Worm (Caenorhabditis elegans): ENCODE data around the gene cdk-11.2.
A peak's percentile ranks its signal among the peaks of the same experiment; 100 is the strongest.

cdk-11.2 gene

DNA sequence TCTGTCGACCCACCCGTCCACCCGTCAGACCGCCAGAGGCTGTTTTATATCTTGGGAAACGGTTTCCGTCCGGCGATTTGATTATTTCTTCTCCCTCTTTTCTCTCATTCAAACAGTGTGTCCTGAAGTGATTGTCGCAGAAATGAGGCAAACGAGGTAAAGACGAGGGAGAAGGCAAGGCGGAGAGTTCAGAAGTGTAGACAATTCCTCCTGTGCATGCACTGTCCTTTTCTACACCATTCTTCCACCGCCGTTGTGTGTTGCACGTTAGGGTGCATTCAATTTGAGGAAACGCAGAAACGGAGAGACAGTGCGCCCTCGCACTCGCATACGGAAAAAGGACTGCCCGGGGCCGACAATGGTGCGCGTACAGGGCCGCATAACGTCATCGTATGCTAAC lies 23.9 kb downstream of the cdk-11.2 start (continued):
- TF ChIP-seq jun-1 (tag; optimal IDR thresholded peaks at IDR 0.05): no peak
- no peak for TF ChIP-seq gei-8 (GFP tag; optimal IDR thresholded peaks at IDR 0.05)
- TF ChIP-seq F10B5.3 (tag; optimal IDR thresholded peaks at IDR 0.05): no peak
- no peak for TF ChIP-seq daf-16 (GFP tag; optimal IDR thresholded peaks at IDR 0.05)
- TF ChIP-seq daf-16 (tag; optimal IDR thresholded peaks at IDR 0.05): peak; percentile 45
- peak; percentile 45 for TF ChIP-seq mes-2 (tag; optimal IDR thresholded peaks at IDR 0.05; ENCODE audit: poor library complexity, severe bottlenecking)
- TF ChIP-seq aha-1 (tag): peak; percentile 92
- no peak for TF ChIP-seq saeg-2 (GFP tag; IDR thresholded peaks at IDR 0.05)
- peak; percentile 30 for TF ChIP-seq dmd-6 (GFP tag; IDR thresholded peaks at IDR 0.05)
- no peak for TF ChIP-seq nhr-111 (GFP tag; optimal IDR thresholded peaks at IDR 0.05)
- no peak for TF ChIP-seq lir-3 (tag; optimal IDR thresholded peaks at IDR 0.05)
- no peak for TF ChIP-seq ceh-62 (tag; optimal IDR thresholded peaks at IDR 0.05)
- peak; percentile 36 for TF ChIP-seq mep-1 (tag; optimal IDR thresholded peaks at IDR 0.05)
- no peak for TF ChIP-seq ceh-20 (GFP tag; IDR thresholded peaks at IDR 0.05)
- TF ChIP-seq mdt-29 (GFP tag; IDR thresholded peaks at IDR 0.05): no peak
- no peak for TF ChIP-seq dmd-9 (GFP tag; IDR thresholded peaks at IDR 0.05)

DNA sequence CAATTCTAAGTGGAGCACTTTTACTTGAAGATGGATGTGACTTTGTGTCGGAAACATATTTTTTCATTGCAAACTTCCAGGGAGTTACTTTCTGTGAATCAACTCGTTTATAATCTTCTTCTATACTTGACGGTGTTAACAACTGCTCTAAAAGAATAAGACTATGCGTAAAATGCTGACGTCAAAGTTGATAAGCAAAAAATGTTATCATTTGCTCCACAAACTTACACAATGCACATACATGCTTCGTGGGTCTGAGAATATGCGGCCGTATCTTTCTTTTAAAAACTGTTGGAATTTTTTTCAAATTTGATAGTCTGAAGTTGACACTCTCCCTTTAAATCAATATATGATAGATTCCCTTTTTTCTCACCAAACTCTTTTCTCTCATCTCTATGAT lies 24.4 kb downstream of the cdk-11.2 start:
- TF ChIP-seq daf-16 (GFP tag; optimal IDR thresholded peaks at IDR 0.05) (no peak), daf-16 (tag; optimal IDR thresholded peaks at IDR 0.05) (peak; percentile 3), aha-1 (tag) (peak; percentile 52), dve-1 (tag; optimal IDR thresholded peaks at IDR 0.05; ENCODE audit: insufficient read depth) (peak; percentile 34), fos-1 (tag; optimal IDR thresholded peaks at IDR 0.05) (no peak), pqm-1 (tag; optimal IDR thresholded peaks at IDR 0.05) (peak; percentile 59), vab-7 (GFP tag; IDR thresholded peaks at IDR 0.05) (no peak), set-16 (GFP tag; IDR thresholded peaks at IDR 0.05) (no peak)

DNA sequence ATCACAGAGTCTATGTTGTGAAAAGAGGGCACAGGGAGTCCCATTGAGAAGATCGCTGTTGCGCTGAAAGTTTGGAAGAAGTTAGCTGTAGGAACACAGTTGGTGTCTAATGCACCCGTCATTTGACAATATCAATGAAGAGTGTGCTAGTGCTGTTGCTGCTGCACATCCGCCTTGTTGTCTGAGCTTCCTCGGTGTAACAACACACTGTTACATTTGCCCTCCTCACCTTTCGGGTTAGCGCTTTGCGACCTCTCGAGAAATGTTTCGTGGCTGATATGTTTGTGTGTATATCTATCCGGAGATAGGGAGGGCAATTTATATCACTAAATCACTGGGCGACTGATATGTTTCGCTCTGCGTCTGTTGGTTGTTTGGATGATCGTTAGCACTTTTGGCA lies 25.3 kb downstream of the cdk-11.2 start:
- TF ChIP-seq rbr-2 (tag; optimal IDR thresholded peaks at IDR 0.05) (no peak), nhr-11 (tag; optimal IDR thresholded peaks at IDR 0.05) (peak; percentile 65), nhr-25 (tag; optimal IDR thresholded peaks at IDR 0.05; ENCODE audit: borderline replicate concordance, insufficient read depth) (no peak), hmg-1.1 (GFP tag; IDR thresholded peaks at IDR 0.05) (0 out of 2 replicates have a peak, but pooled peaks have one; percentile 40), nhr-28 (tag; optimal IDR thresholded peaks at IDR 0.05) (peak; percentile 41), lsy-2 (tag; optimal IDR thresholded peaks at IDR 0.05) (peak in 1 of 2 experiments; percentile 3), dmd-6 (GFP tag; IDR thresholded peaks at IDR 0.05) (peak; percentile 48), daf-16 (GFP tag; optimal IDR thresholded peaks at IDR 0.05) (peak in 1 of 2 experiments; percentile 93), daf-16 (tag; optimal IDR thresholded peaks at IDR 0.05) (peak; percentile 4), lin-1 (GFP tag; IDR thresholded peaks at IDR 0.05) (no peak), nhr-41 (GFP tag; IDR thresholded peaks at IDR 0.05) (peak; percentile 12; the same call in 1 of the 2 replicates), hlh-11 (tag; optimal IDR thresholded peaks at IDR 0.05) (peak; percentile 72), Y105C5A.15 (GFP tag; IDR thresholded peaks at IDR 0.05) (no peak), hlh-30 (tag; optimal IDR thresholded peaks at IDR 0.05; ENCODE audit: insufficient read depth) (peak; percentile 12), nhr-48 (tag; optimal IDR thresholded peaks at IDR 0.05) (peak; percentile 20)

DNA sequence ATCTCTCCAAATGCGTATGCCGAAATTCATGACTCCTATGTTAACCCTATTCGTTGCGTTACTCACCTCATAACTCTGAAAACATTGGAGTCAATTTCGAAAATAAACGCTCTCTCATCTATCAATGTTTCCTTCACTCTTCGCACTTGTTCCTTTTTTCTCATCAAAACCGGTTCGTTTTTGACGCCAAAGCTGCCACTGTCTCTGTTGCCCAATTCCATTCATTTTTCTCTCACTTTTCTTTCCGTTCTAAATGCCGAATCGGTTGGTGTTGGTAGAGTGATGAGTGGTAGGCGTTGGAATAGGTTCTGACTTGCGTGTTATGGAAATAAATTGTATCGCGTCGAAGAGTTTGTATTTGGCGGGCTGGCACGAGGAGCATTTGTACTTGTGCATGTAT lies 26.2 kb downstream of the cdk-11.2 start:
- TF ChIP-seq hmg-1.1 (GFP tag; IDR thresholded peaks at IDR 0.05) (0 out of 2 replicates have a peak, but pooled peaks have one; percentile 17), daf-16 (GFP tag; optimal IDR thresholded peaks at IDR 0.05) (no peak), daf-16 (tag; optimal IDR thresholded peaks at IDR 0.05) (no peak), ZK546.5 (tag; optimal IDR thresholded peaks at IDR 0.05) (no peak), nhr-111 (GFP tag; optimal IDR thresholded peaks at IDR 0.05) (no peak), pha-4 (GFP tag; IDR thresholded peaks at IDR 0.05) (no peak), pha-4 (tag; optimal IDR thresholded peaks at IDR 0.05) (no peak), unc-62 (GFP tag; optimal IDR thresholded peaks at IDR 0.05 in 1 of 2) (peak in 1 of 2 experiments; percentile 89), unc-62 (tag; optimal IDR thresholded peaks at IDR 0.05) (no peak), egl-43 (GFP tag; IDR thresholded peaks at IDR 0.05) (no peak), mdt-29 (GFP tag; IDR thresholded peaks at IDR 0.05) (no peak)

All from whole organism, L4 larva.